Worm (Caenorhabditis elegans) whole organism, L4 larva: ENCODE measurements around the gene plc-1.

Experiments
- lin-13 ChIP-seq: fragments of 150-350 bp; optimal IDR thresholded peaks from 2 replicates; lab custom pipeline; 2014; ENCODE audit warnings: missing biosample characterization, missing genetic modification reagents, missing genetic modification characterization
- nhr-28 ChIP-seq: fragments of 150-350 bp; optimal IDR thresholded peaks from 2 replicates; lab custom pipeline; 2014; ENCODE audit warnings: missing biosample characterization, missing genetic modification characterization

ce11 chrX:10753403-10753802 lies 85.0 kb downstream of the plc-1 start, which contains the start of gene R07A4.3:
- TF ChIP-seq nhr-28 (tag; lab: Kevin White, UChicago) (no peak), lin-13 (GFP tag; lab: Kevin White, UChicago) (no peak)
